Worm (Caenorhabditis elegans): ENCODE measurements around the gene F59E12.6.

DNA sequence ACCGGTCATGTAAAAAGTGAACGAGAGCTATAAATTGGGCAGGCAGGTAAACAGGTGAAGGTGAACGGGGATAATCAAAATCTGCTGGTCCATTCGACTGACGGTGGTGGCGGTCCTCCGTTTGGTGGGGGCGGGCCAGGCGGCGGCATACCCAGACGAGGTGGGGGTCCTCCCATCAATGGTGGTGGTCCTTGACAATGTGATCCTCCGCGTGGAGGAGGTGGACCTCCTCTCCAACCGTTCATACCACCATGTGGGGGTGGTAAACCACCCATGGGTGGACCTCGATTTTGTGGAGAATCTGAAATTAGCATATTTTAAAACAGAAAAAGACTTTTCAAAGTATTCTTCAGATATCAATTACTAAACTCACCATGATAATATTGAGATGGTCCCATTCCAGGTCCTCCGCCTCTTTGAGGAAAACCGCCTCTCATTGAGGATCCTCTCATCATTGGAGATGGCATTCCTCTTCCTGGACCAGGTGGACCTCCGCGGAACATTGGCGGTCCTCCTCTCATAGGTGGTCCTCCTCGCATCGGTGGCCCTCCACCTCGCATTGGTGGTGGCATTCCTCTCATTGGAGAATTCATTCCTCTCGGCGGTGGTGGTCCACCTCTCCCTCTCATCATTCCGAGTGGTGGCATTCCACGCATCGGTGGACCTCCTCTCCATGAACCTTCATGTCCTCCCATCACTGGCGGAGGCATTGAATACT lies 9.8 kb upstream of the F59E12.6 start:
- TF ChIP-seq lsy-2 (tag; optimal IDR thresholded peaks at IDR 0.05) = no peak
- TF ChIP-seq nhr-237 (tag; optimal IDR thresholded peaks at IDR 0.05) = no peak
- TF ChIP-seq unc-120 (tag; optimal IDR thresholded peaks at IDR 0.05; ENCODE audit: poor library complexity, severe bottlenecking) = no peak
- no peak for TF ChIP-seq pha-4 (tag; optimal IDR thresholded peaks at IDR 0.05)
- TF ChIP-seq mep-1 (tag; optimal IDR thresholded peaks at IDR 0.05) = no peak
- TF ChIP-seq ceh-39 (tag; optimal IDR thresholded peaks at IDR 0.05) = no peak

Measured in whole organism, mixed stage, embryonic.